Fruit fly (Drosophila melanogaster) whole organism, embryonic: ENCODE measurements around the gene CG32192.
A peak's percentile ranks its signal among the peaks of the same experiment; 100 is the strongest.

Experiments
- Bteb2 ChIP-seq: fragments of 200-800 bp; sonication (Bioruptor generic); optimal IDR thresholded peaks from 2 replicates; lab custom pipeline; 2016; ENCODE audit warnings: missing biosample characterization, missing genetic modification characterization
- CG10366 ChIP-seq: fragments of 200-800 bp; sonication (Bioruptor generic); IDR thresholded peaks from 2 replicates; pipeline ENCODE4 v1.3.6; 2022; ENCODE audit warnings: missing biosample characterization, missing genetic modification characterization
- CG11398 ChIP-seq: fragments of 200-800 bp; sonication (Bioruptor generic); optimal IDR thresholded peaks from 2 replicates; lab custom pipeline; 2016; ENCODE audit warnings: missing biosample characterization, missing genetic modification characterization
- CG11560 ChIP-seq: fragments of 200-800 bp; sonication (Bioruptor generic); IDR thresholded peaks from 3 replicates; pipeline ENCODE4 v1.3.6; 2022; ENCODE audit warnings: missing biosample characterization, missing genetic modification characterization
- CG12236 ChIP-seq: fragments of 200-800 bp; sonication (Bioruptor generic); optimal IDR thresholded peaks from 2 replicates; lab custom pipeline; 2016; ENCODE audit warnings: missing biosample characterization, missing genetic modification characterization
- CG14050 ChIP-seq: fragments of 200-800 bp; sonication (Bioruptor generic); IDR thresholded peaks from 3 replicates; pipeline ENCODE4 v1.3.6; 2022; ENCODE audit warnings: missing biosample characterization, missing genetic modification characterization
- CG14860 ChIP-seq: fragments of 200-800 bp; sonication (Bioruptor generic); IDR thresholded peaks from 3 replicates; pipeline ENCODE4 v1.3.6; 2022; ENCODE audit warnings: missing biosample characterization, missing genetic modification characterization; ENCODE audit not compliant: partially characterized antibody
- CG1647 ChIP-seq: fragments of 200-800 bp; sonication (Bioruptor generic); optimal IDR thresholded peaks from 3 replicates; lab custom pipeline; 2016; ENCODE audit warnings: missing biosample characterization, missing genetic modification characterization
- CG16815 ChIP-seq: fragments of 200-800 bp; sonication (Bioruptor generic); optimal IDR thresholded peaks from 3 replicates; lab custom pipeline; 2017; ENCODE audit warnings: missing biosample characterization, mild to moderate bottlenecking, missing genetic modification characterization
- CG2199 ChIP-seq: fragments of 200-800 bp; sonication (Bioruptor generic); IDR thresholded peaks from 3 replicates; pipeline ENCODE4 v1.3.6; 2022; ENCODE audit warnings: missing biosample characterization, missing genetic modification characterization
- CG33557 ChIP-seq: fragments of 200-800 bp; sonication (Bioruptor generic); optimal IDR thresholded peaks from 2 replicates; lab custom pipeline; 2019; ENCODE audit warnings: missing biosample characterization, mild to moderate bottlenecking, missing genetic modification characterization, moderate library complexity
- CG43689 ChIP-seq: fragments of 200-800 bp; sonication (Bioruptor generic); IDR thresholded peaks from 2 replicates; pipeline ENCODE4 v1.3.6; 2022; ENCODE audit warnings: missing biosample characterization, missing genetic modification characterization
- CG6791 ChIP-seq: fragments of 200-800 bp; sonication (Bioruptor generic); IDR thresholded peaks from 3 replicates; pipeline ENCODE4 v1.3.6; 2022; ENCODE audit warnings: missing biosample characterization, missing genetic modification characterization; ENCODE audit not compliant: partially characterized antibody
- CG6813 ChIP-seq: fragments of 200-800 bp; sonication (Bioruptor generic); optimal IDR thresholded peaks from 2 replicates; lab custom pipeline; 2017; ENCODE audit warnings: missing biosample characterization, missing genetic modification characterization, mild to moderate bottlenecking, moderate library complexity, missing genetic modification reagents
- CG6854 ChIP-seq: fragments of 200-800 bp; sonication (Bioruptor generic); optimal IDR thresholded peaks from 3 replicates; lab custom pipeline; 2017; ENCODE audit warnings: missing biosample characterization, mild to moderate bottlenecking, missing genetic modification characterization
- CG7987 ChIP-seq: fragments of 200-800 bp; sonication (Bioruptor generic); optimal IDR thresholded peaks from 2 replicates; lab custom pipeline; 2018; ENCODE audit warnings: missing biosample characterization, mild to moderate bottlenecking, missing genetic modification characterization, moderate library complexity
- CG8359 ChIP-seq: fragments of 200-800 bp; sonication (Bioruptor generic); optimal IDR thresholded peaks from 2 replicates; lab custom pipeline; 2017; ENCODE audit warnings: missing biosample characterization, mild to moderate bottlenecking, missing genetic modification characterization, borderline replicate concordance
- CTCF ChIP-seq: fragments of 200-800 bp; sonication (Bioruptor generic); optimal IDR thresholded peaks from 2 replicates; lab custom pipeline; 2017; ENCODE audit warnings: missing biosample characterization, mild to moderate bottlenecking, missing genetic modification characterization, moderate library complexity
- ERR ChIP-seq: fragments of 200-800 bp; sonication (Bioruptor generic); optimal IDR thresholded peaks from 2 replicates; lab custom pipeline; 2016; ENCODE audit warnings: missing biosample characterization, missing genetic modification characterization
- Fer2 ChIP-seq: fragments of 200-800 bp; sonication (Bioruptor generic); optimal IDR thresholded peaks from 2 replicates; lab custom pipeline; 2018; ENCODE audit warnings: missing biosample characterization, mild to moderate bottlenecking, missing genetic modification characterization, moderate library complexity
- HHEX ChIP-seq: fragments of 200-800 bp; sonication (Bioruptor generic); optimal IDR thresholded peaks from 3 replicates; lab custom pipeline; 2017; ENCODE audit warnings: missing biosample characterization, mild to moderate bottlenecking, missing genetic modification characterization, missing genetic modification reagents
- Hmr ChIP-seq: fragments of 200-800 bp; sonication (Bioruptor generic); optimal IDR thresholded peaks from 3 replicates; lab custom pipeline; 2017; ENCODE audit warnings: mild to moderate bottlenecking, missing biosample characterization, missing genetic modification reagents, missing genetic modification characterization
- Hr39 ChIP-seq: fragments of >200 bp; optimal IDR thresholded peaks from 2 replicates; lab custom pipeline; 2017
- Kr ChIP-seq: fragments of 200-800 bp; sonication (Bioruptor generic); optimal IDR thresholded peaks from 2 replicates; lab custom pipeline; 2017; ENCODE audit warnings: missing biosample characterization, mild to moderate bottlenecking, missing genetic modification characterization
- Lhr ChIP-seq: fragments of 200-800 bp; sonication (Bioruptor generic); optimal IDR thresholded peaks from 3 replicates; lab custom pipeline; 2017; ENCODE audit warnings: mild to moderate bottlenecking, missing biosample characterization, missing genetic modification reagents, missing genetic modification characterization
- NC2β ChIP-seq: fragments of 200-800 bp; sonication (Bioruptor generic); optimal IDR thresholded peaks from 2 replicates; lab custom pipeline; 2016; ENCODE audit warnings: missing biosample characterization, missing genetic modification characterization
- NFAT ChIP-seq: fragments of 200-800 bp; sonication (Bioruptor generic); IDR thresholded peaks from 2 replicates; pipeline ENCODE4 v1.3.6; 2022; ENCODE audit warnings: missing biosample characterization, missing genetic modification characterization
- NK7.1 ChIP-seq: fragments of 200-800 bp; sonication (Bioruptor generic); optimal IDR thresholded peaks from 3 replicates; lab custom pipeline; 2016; ENCODE audit warnings: missing biosample characterization, missing genetic modification characterization
- Stat92E ChIP-seq, 3 experiments: fragments of >200 bp in 2 of 3; fragments of 200-800 bp in 1 of 3; sonication (Bioruptor generic) in 1 of 3; optimal IDR thresholded peaks; 2 replicates each; lab custom pipeline; 2017 to 2019; ENCODE audit warnings: missing biosample characterization in 3 of 3, missing genetic modification characterization in 3 of 3, mild to moderate bottlenecking in 1 of 3, moderate library complexity in 1 of 3
- Taf1 ChIP-seq: fragments of 200-800 bp; sonication (Bioruptor generic); IDR thresholded peaks from 2 replicates; pipeline ENCODE4 v1.3.6; 2022; ENCODE audit warnings: missing biosample characterization, missing genetic modification characterization
- Xbp1 ChIP-seq: fragments of 200-800 bp; sonication (Bioruptor generic); optimal IDR thresholded peaks from 3 replicates; lab custom pipeline; 2016; ENCODE audit warnings: missing biosample characterization, mild to moderate bottlenecking, missing genetic modification characterization
- abd-A ChIP-seq: fragments of 200-800 bp; sonication (Bioruptor generic); optimal IDR thresholded peaks from 3 replicates; lab custom pipeline; 2019; ENCODE audit warnings: missing biosample characterization, mild to moderate bottlenecking, missing genetic modification characterization, moderate library complexity
- aop ChIP-seq: fragments of 200-800 bp; sonication (Bioruptor generic); IDR thresholded peaks from 2 replicates; pipeline ENCODE4 v1.3.6; 2022; ENCODE audit warnings: missing biosample characterization, missing genetic modification characterization
- bab2 ChIP-seq: fragments of 200-800 bp; sonication (Bioruptor generic); optimal IDR thresholded peaks from 2 replicates; lab custom pipeline; 2016; ENCODE audit warnings: missing biosample characterization, missing genetic modification characterization
- btn ChIP-seq: fragments of 200-800 bp; sonication (Bioruptor generic); optimal IDR thresholded peaks from 2 replicates; lab custom pipeline; 2016; ENCODE audit warnings: missing biosample characterization, missing genetic modification characterization
- ems ChIP-seq: fragments of 200-800 bp; sonication (Bioruptor generic); optimal IDR thresholded peaks from 3 replicates; lab custom pipeline; 2016; ENCODE audit warnings: missing biosample characterization, missing genetic modification characterization
- fd102C ChIP-seq: fragments of 200-800 bp; sonication (Bioruptor generic); optimal IDR thresholded peaks from 2 replicates; lab custom pipeline; 2018; ENCODE audit warnings: missing biosample characterization, mild to moderate bottlenecking, missing genetic modification characterization, moderate library complexity
- ftz-f1 ChIP-seq: fragments of 200-800 bp; sonication (Bioruptor generic); optimal IDR thresholded peaks from 2 replicates; lab custom pipeline; 2016; ENCODE audit warnings: missing biosample characterization, missing genetic modification characterization
- pfk ChIP-seq: fragments of 200-800 bp; sonication (Bioruptor generic); optimal IDR thresholded peaks from 2 replicates; lab custom pipeline; 2018; ENCODE audit warnings: missing biosample characterization, mild to moderate bottlenecking, missing genetic modification characterization, moderate library complexity
- pita ChIP-seq: fragments of 200-800 bp; sonication (Bioruptor generic); optimal IDR thresholded peaks from 2 replicates; lab custom pipeline; 2017; ENCODE audit warnings: missing biosample characterization, mild to moderate bottlenecking, missing genetic modification characterization
- psq ChIP-seq: fragments of 200-800 bp; sonication (Bioruptor generic); optimal IDR thresholded peaks from 2 replicates; lab custom pipeline; 2017; ENCODE audit warnings: missing biosample characterization, missing genetic modification characterization
- rib ChIP-seq: fragments of 200-800 bp; sonication (Bioruptor generic); IDR thresholded peaks from 2 replicates; pipeline ENCODE4 v1.3.6; 2022; ENCODE audit warnings: missing biosample characterization, missing genetic modification characterization
- sens-2 ChIP-seq: fragments of 200-800 bp; sonication (Bioruptor generic); IDR thresholded peaks from 2 replicates; pipeline ENCODE4 v1.3.6; 2022; ENCODE audit warnings: missing biosample characterization, missing genetic modification characterization
- sr ChIP-seq: fragments of 200-800 bp; sonication (Bioruptor generic); IDR thresholded peaks from 3 replicates; pipeline ENCODE4 v1.3.6; 2022; ENCODE audit warnings: missing biosample characterization, missing genetic modification characterization
- ssp ChIP-seq: fragments of 200-800 bp; sonication (Bioruptor generic); IDR thresholded peaks from 2 replicates; pipeline ENCODE4 v1.3.6; 2022; ENCODE audit warnings: missing biosample characterization, missing genetic modification characterization
- stwl ChIP-seq: fragments of 200-800 bp; sonication (Bioruptor generic); optimal IDR thresholded peaks from 3 replicates; lab custom pipeline; 2018; ENCODE audit warnings: missing biosample characterization, mild to moderate bottlenecking, missing genetic modification characterization, moderate library complexity
- tin ChIP-seq: fragments of 200-800 bp; sonication (Bioruptor generic); optimal IDR thresholded peaks from 3 replicates; lab custom pipeline; 2016; ENCODE audit warnings: missing biosample characterization, missing genetic modification characterization
- tx ChIP-seq: fragments of 200-800 bp; sonication (Bioruptor generic); optimal IDR thresholded peaks from 2 replicates; lab custom pipeline; 2016; ENCODE audit warnings: missing biosample characterization, missing genetic modification characterization
- z ChIP-seq: fragments of 200-800 bp; sonication (Bioruptor generic); IDR thresholded peaks from 3 replicates; pipeline ENCODE4 v1.3.6; 2022; ENCODE audit warnings: missing biosample characterization, missing genetic modification characterization
- zen ChIP-seq: fragments of 200-800 bp; sonication (Bioruptor generic); optimal IDR thresholded peaks from 3 replicates; lab custom pipeline; 2018; ENCODE audit warnings: missing biosample characterization, mild to moderate bottlenecking, missing genetic modification characterization, moderate library complexity
- zen2 ChIP-seq: fragments of 200-800 bp; sonication (Bioruptor generic); IDR thresholded peaks from 3 replicates; pipeline ENCODE4 v1.3.6; 2022; ENCODE audit warnings: missing biosample characterization, missing genetic modification characterization; ENCODE audit not compliant: partially characterized antibody

CG32192 gene

dm6 chr3L:18008747-18009383 lies 31.3 kb upstream of the CG32192 start (continued):
- TF ChIP-seq NK7.1, result peak; percentile 61
- TF ChIP-seq CG12236 (GFP tag; lab: Kevin White, UChicago), result peak; percentile 66
- TF ChIP-seq fd102C (GFP tag; lab: Kevin White, UChicago), result peak; percentile 27
- peak; percentile 29 for TF ChIP-seq Bteb2 (GFP tag; lab: Kevin White, UChicago)
- no peak for TF ChIP-seq CG6791
- peak; percentile 57 for TF ChIP-seq CG11398 (GFP tag; lab: Kevin White, UChicago)
- TF ChIP-seq pfk (GFP tag; lab: Kevin White, UChicago), result no peak
- TF ChIP-seq HHEX (GFP tag; lab: Kevin White, UChicago), result peak; percentile 22
- TF ChIP-seq CG2199 (GFP tag; lab: Robert Waterston, UW), result no peak
- TF ChIP-seq Fer2 (tag; lab: Kevin White, UChicago), result no peak
- no peak for TF ChIP-seq ftz-f1 (GFP tag; lab: Kevin White, UChicago)
- peak; percentile 27 for TF ChIP-seq CG7987 (GFP tag; lab: Kevin White, UChicago)
- peak; percentile 63 for TF ChIP-seq ssp (GFP tag; lab: Robert Waterston, UW)
- TF ChIP-seq sr (GFP tag; lab: Robert Waterston, UW), result no peak
- TF ChIP-seq abd-A (tag; lab: Kevin White, UChicago), result no peak
- TF ChIP-seq Hr39, result no peak
- TF ChIP-seq CG6813 (GFP tag; lab: Kevin White, UChicago), result peak; percentile 68
- no peak for TF ChIP-seq CG6854 (GFP tag; lab: Kevin White, UChicago)
- TF ChIP-seq CG14050 (GFP tag; lab: Robert Waterston, UW), result no peak
- TF ChIP-seq CG14860 (GFP tag; lab: Robert Waterston, UW), result no peak
- TF ChIP-seq z, result peak; percentile 65; the same call in 2 of the 3 replicates
- peak; percentile 77 for TF ChIP-seq CG8359 (GFP tag; lab: Kevin White, UChicago)
- TF ChIP-seq CG11560 (tag; lab: Robert Waterston, UW), result no peak
- TF ChIP-seq Kr (GFP tag; lab: Kevin White, UChicago), result no peak
- TF ChIP-seq sens-2, result peak; percentile 52; the same call in 1 of the 2 replicates
- TF ChIP-seq aop (GFP tag; lab: Robert Waterston, UW), result peak; percentile 49; the same call in 1 of the 2 replicates
- no peak for TF ChIP-seq Taf1 (GFP tag; lab: Robert Waterston, UW)
- no peak for TF ChIP-seq CTCF (GFP tag; lab: Kevin White, UChicago)
- no peak for TF ChIP-seq rib
- peak; percentile 85 for TF ChIP-seq tin
- TF ChIP-seq NC2β (GFP tag; lab: Kevin White, UChicago), result peak; percentile 78
- peak; percentile 86 for TF ChIP-seq CG16815
- TF ChIP-seq zen, result peak; percentile 77
- peak; percentile 83 for TF ChIP-seq CG33557 (GFP tag; lab: Kevin White, UChicago)
- peak; percentile 65 for TF ChIP-seq stwl (tag; lab: Kevin White, UChicago)
- TF ChIP-seq Stat92E (GFP tag; optimal IDR thresholded peaks at IDR 0.05; lab: Kevin White, UChicago), result peak in 1 of 3 experiments; percentile 69
- peak; percentile 37; the same call in 1 of the 2 replicates for TF ChIP-seq CG10366 (GFP tag; lab: Robert Waterston, UW)
- peak; percentile 51 for TF ChIP-seq ems (GFP tag; lab: Kevin White, UChicago)
- TF ChIP-seq pita (GFP tag; lab: Kevin White, UChicago), result no peak
- no peak for TF ChIP-seq CG43689 (GFP tag; lab: Robert Waterston, UW)
- peak; percentile 74 for TF ChIP-seq CG1647 (GFP tag; lab: Kevin White, UChicago)
- TF ChIP-seq zen2 (GFP tag; lab: Robert Waterston, UW), result no peak
- peak; percentile 54 for TF ChIP-seq tx
- peak; percentile 46 for TF ChIP-seq Lhr
- TF ChIP-seq psq (GFP tag; lab: Kevin White, UChicago), result peak; percentile 56
- TF ChIP-seq Xbp1 (GFP tag; lab: Kevin White, UChicago), result peak; percentile 71
- TF ChIP-seq bab2 (GFP tag; lab: Kevin White, UChicago), result peak; percentile 75
- peak; percentile 83 for TF ChIP-seq btn
- TF ChIP-seq Hmr (GFP tag; lab: Kevin White, UChicago), result no peak
- peak; percentile 62 for TF ChIP-seq ERR (GFP tag; lab: Kevin White, UChicago)
- TF ChIP-seq NFAT (GFP tag; lab: Robert Waterston, UW), result no peak
